Fruit fly (Drosophila melanogaster): ENCODE results near the gene KrT95D.
A peak's percentile ranks its signal among the peaks of the same experiment; 100 is the strongest.

Gene KrT95D

dm6 chr3R:23995460-23995859 lies 36.2 kb downstream of the KrT95D start, which contains the start of gene CG33108 (continued):
- no peak for TF ChIP-seq fd64A (GFP tag; optimal IDR thresholded peaks at IDR 0.05)
- no peak for TF ChIP-seq wor (GFP tag; IDR thresholded peaks at IDR 0.05)
- no peak for TF ChIP-seq Oli (tag; optimal IDR thresholded peaks at IDR 0.05)
- peak; percentile 30 for TF ChIP-seq stwl (tag; optimal IDR thresholded peaks at IDR 0.05)
- TF ChIP-seq Bgb (GFP tag; IDR thresholded peaks at IDR 0.05; ENCODE audit: partially characterized antibody) = peak; percentile 24; the same call in 1 of the 2 replicates
- TF ChIP-seq sqz (GFP tag; optimal IDR thresholded peaks at IDR 0.05) = no peak
- no peak for TF ChIP-seq en (GFP tag; optimal IDR thresholded peaks at IDR 0.05)
- TF ChIP-seq fd3F (GFP tag; optimal IDR thresholded peaks at IDR 0.05) = no peak
- TF ChIP-seq pnt (GFP tag; optimal IDR thresholded peaks at IDR 0.05) = no peak
- no peak for TF ChIP-seq CG17361 (GFP tag; IDR thresholded peaks at IDR 0.05)
- no peak for TF ChIP-seq CG10366 (GFP tag; IDR thresholded peaks at IDR 0.05)
- TF ChIP-seq psq (GFP tag; optimal IDR thresholded peaks at IDR 0.05) = no peak
- no peak for TF ChIP-seq cg (GFP tag; optimal IDR thresholded peaks at IDR 0.05)
- no peak for TF ChIP-seq B-H1 (GFP tag; IDR thresholded peaks at IDR 0.05)
- TF ChIP-seq CG12659 (GFP tag; optimal IDR thresholded peaks at IDR 0.05) = peak; percentile 39
- TF ChIP-seq fu2 (GFP tag; optimal IDR thresholded peaks at IDR 0.05) = no peak
- no peak for TF ChIP-seq jigr1 (GFP tag; IDR thresholded peaks at IDR 0.05)
- no peak for TF ChIP-seq Camta (GFP tag; optimal IDR thresholded peaks at IDR 0.05)
- peak; percentile 18 for TF ChIP-seq PHDP (tag; optimal IDR thresholded peaks at IDR 0.05)
- TF ChIP-seq CG34376 (GFP tag; optimal IDR thresholded peaks at IDR 0.05) = no peak
- TF ChIP-seq grau (tag; optimal IDR thresholded peaks at IDR 0.05) = peak; percentile 9
- TF ChIP-seq CG17802 (tag; optimal IDR thresholded peaks at IDR 0.05) = peak; percentile 44
- no peak for TF ChIP-seq sna (GFP tag; IDR thresholded peaks at IDR 0.05; ENCODE audit: partially characterized antibody)
- TF ChIP-seq gfzf (GFP tag; optimal IDR thresholded peaks at IDR 0.05) = peak; percentile 3
- TF ChIP-seq da (GFP tag; optimal IDR thresholded peaks at IDR 0.05) = no peak
- TF ChIP-seq ci (GFP tag; IDR thresholded peaks at IDR 0.05) = no peak
- no peak for TF ChIP-seq shn (GFP tag; optimal IDR thresholded peaks at IDR 0.05)
- no peak for TF ChIP-seq CG4707 (GFP tag; optimal IDR thresholded peaks at IDR 0.05)
- TF ChIP-seq ase (GFP tag; IDR thresholded peaks at IDR 0.05) = no peak
- TF ChIP-seq HmgD (GFP tag; optimal IDR thresholded peaks at IDR 0.05) = no peak
- no peak for TF ChIP-seq CG12769 (tag; optimal IDR thresholded peaks at IDR 0.05)
- peak; percentile 34 for TF ChIP-seq pzg (GFP tag; optimal IDR thresholded peaks at IDR 0.05)
- no peak for TF ChIP-seq Poxn (GFP tag; IDR thresholded peaks at IDR 0.05)
- TF ChIP-seq CG7963 (GFP tag; IDR thresholded peaks at IDR 0.05; ENCODE audit: partially characterized antibody) = no peak
- TF ChIP-seq ems (GFP tag; optimal IDR thresholded peaks at IDR 0.05) = no peak
- no peak for TF ChIP-seq nerfin-2 (GFP tag; IDR thresholded peaks at IDR 0.05; ENCODE audit: partially characterized antibody)
- peak; percentile 42 for TF ChIP-seq Nf-YC (tag; optimal IDR thresholded peaks at IDR 0.05)
- no peak for TF ChIP-seq fd96Cb (tag; optimal IDR thresholded peaks at IDR 0.05)
- TF ChIP-seq CG1647 (GFP tag; optimal IDR thresholded peaks at IDR 0.05) = no peak
- TF ChIP-seq H2.0 (GFP tag; IDR thresholded peaks at IDR 0.05) = no peak
- TF ChIP-seq tna (GFP tag; IDR thresholded peaks at IDR 0.05; ENCODE audit: partially characterized antibody) = peak; percentile 14; the same call in 1 of the 2 replicates
- TF ChIP-seq CG5953 (GFP tag; IDR thresholded peaks at IDR 0.05) = no peak
- TF ChIP-seq pan (optimal IDR thresholded peaks at IDR 0.05) = no peak
- no peak for TF ChIP-seq pan (GFP tag; optimal IDR thresholded peaks at IDR 0.05 in 1 of 2, IDR thresholded peaks at IDR 0.05 in 1 of 2)
- no peak for TF ChIP-seq unpg (GFP tag; optimal IDR thresholded peaks at IDR 0.05)
- TF ChIP-seq CG6272 (GFP tag; IDR thresholded peaks at IDR 0.05) = no peak
- no peak for TF ChIP-seq CG17186 (GFP tag; optimal IDR thresholded peaks at IDR 0.05)
- no peak for TF ChIP-seq slp2 (GFP tag; optimal IDR thresholded peaks at IDR 0.05)
- no peak for TF ChIP-seq CG11247 (GFP tag; IDR thresholded peaks at IDR 0.05)
- TF ChIP-seq gsb-n (tag; optimal IDR thresholded peaks at IDR 0.05) = no peak
- no peak for TF ChIP-seq Scr (GFP tag; IDR thresholded peaks at IDR 0.05; ENCODE audit: partially characterized antibody)
- TF ChIP-seq Xrp1 (GFP tag; IDR thresholded peaks at IDR 0.05) = no peak

Data from whole organism, embryonic.